Fruit fly (Drosophila melanogaster) whole organism, adult: ENCODE results near the gene Gos28.

Source experiments
- CG11617 ChIP-seq: fragments of 200-800 bp; sonication (Bioruptor generic); optimal IDR thresholded peaks from 2 replicates; lab custom pipeline; 2017; ENCODE audit warnings: mild to moderate bottlenecking, missing biosample characterization, missing genetic modification reagents, missing genetic modification characterization
- CG12768 ChIP-seq: fragments of 200-800 bp; sonication (Bioruptor generic); optimal IDR thresholded peaks from 2 replicates; lab custom pipeline; 2017; ENCODE audit warnings: missing biosample characterization, missing genetic modification characterization, mild to moderate bottlenecking, moderate library complexity, missing genetic modification reagents
- CG14711 ChIP-seq: fragments of 200-800 bp; sonication (Bioruptor generic); optimal IDR thresholded peaks from 2 replicates; lab custom pipeline; 2018; ENCODE audit warnings: missing biosample characterization, mild to moderate bottlenecking, missing genetic modification characterization, moderate library complexity
- CG1620 ChIP-seq: fragments of 200-800 bp; sonication (Bioruptor generic); optimal IDR thresholded peaks from 2 replicates; lab custom pipeline; 2016; ENCODE audit warnings: missing biosample characterization, missing genetic modification characterization
- CG33017 ChIP-seq: fragments of 200-800 bp; sonication (Bioruptor generic); optimal IDR thresholded peaks from 2 replicates; lab custom pipeline; 2018; ENCODE audit warnings: missing biosample characterization, mild to moderate bottlenecking, missing genetic modification characterization, moderate library complexity
- CG5204 ChIP-seq: fragments of 200-800 bp; sonication (Bioruptor generic); optimal IDR thresholded peaks from 2 replicates; lab custom pipeline; 2016; ENCODE audit warnings: missing biosample characterization, missing genetic modification characterization
- CG7045 ChIP-seq: fragments of 200-800 bp; sonication (Bioruptor generic); optimal IDR thresholded peaks from 2 replicates; lab custom pipeline; 2017; ENCODE audit warnings: missing biosample characterization, mild to moderate bottlenecking, missing genetic modification characterization
- CG7101 ChIP-seq: fragments of 200-800 bp; sonication (Bioruptor generic); optimal IDR thresholded peaks from 2 replicates; lab custom pipeline; 2018; ENCODE audit warnings: missing biosample characterization, mild to moderate bottlenecking, missing genetic modification characterization, moderate library complexity
- Clk ChIP-seq: fragments of 200-800 bp; sonication (Bioruptor generic); optimal IDR thresholded peaks from 2 replicates; lab custom pipeline; 2017; ENCODE audit warnings: missing biosample characterization, missing genetic modification characterization
- Crg-1 ChIP-seq: fragments of 200-800 bp; sonication (Bioruptor generic); optimal IDR thresholded peaks from 2 replicates; lab custom pipeline; 2016; ENCODE audit warnings: missing biosample characterization, missing genetic modification characterization
- Hr96 ChIP-seq: fragments of 200-800 bp; sonication (Bioruptor generic); optimal IDR thresholded peaks from 2 replicates; lab custom pipeline; 2016; ENCODE audit warnings: missing biosample characterization, missing genetic modification characterization
- Mnt ChIP-seq: fragments of 200-800 bp; sonication (Bioruptor generic); optimal IDR thresholded peaks from 2 replicates; lab custom pipeline; 2016; ENCODE audit warnings: missing biosample characterization, mild to moderate bottlenecking, missing genetic modification characterization
- bab1 ChIP-seq: fragments of 200-800 bp; sonication (Bioruptor generic); optimal IDR thresholded peaks from 3 replicates; lab custom pipeline; 2019; ENCODE audit warnings: missing biosample characterization, mild to moderate bottlenecking, missing genetic modification characterization, moderate library complexity
- cic ChIP-seq: fragments of 200-800 bp; sonication (Bioruptor generic); optimal IDR thresholded peaks from 2 replicates; lab custom pipeline; 2017; ENCODE audit warnings: missing biosample characterization, mild to moderate bottlenecking, missing genetic modification characterization, moderate library complexity
- cnc ChIP-seq, 2 experiments: fragments of >200 bp; optimal IDR thresholded peaks; 2 replicates each; lab custom pipeline; 2017
- kay ChIP-seq: fragments of 200-800 bp; sonication (Bioruptor generic); peaks from one replicate; lab custom pipeline; 2016; ENCODE audit warnings: missing biosample characterization, missing genetic modification characterization, borderline replicate concordance
- ovo ChIP-seq: fragments of 200-800 bp; sonication (Bioruptor generic); optimal IDR thresholded peaks from 2 replicates; lab custom pipeline; 2016; ENCODE audit warnings: missing biosample characterization, missing genetic modification characterization
- pad ChIP-seq: fragments of 200-800 bp; sonication (Bioruptor generic); optimal IDR thresholded peaks from 3 replicates; lab custom pipeline; 2017; ENCODE audit warnings: missing biosample characterization, missing genetic modification characterization, mild to moderate bottlenecking, moderate library complexity, missing genetic modification reagents
- tj ChIP-seq: fragments of 200-800 bp; sonication (Bioruptor generic); optimal IDR thresholded peaks from 3 replicates; lab custom pipeline; 2017; ENCODE audit warnings: missing biosample characterization, mild to moderate bottlenecking, missing genetic modification characterization, moderate library complexity
- toe ChIP-seq: fragments of 200-800 bp; sonication (Bioruptor generic); optimal IDR thresholded peaks from 2 replicates; lab custom pipeline; 2016; ENCODE audit warnings: missing biosample characterization, missing genetic modification characterization

Gos28 gene

dm6 chr3R:18663525-18663924, at the start of gene Gos28, which contains the start of gene Cpsf73:
Gene Gos28, plus strand, starts transcription at chr3R:18663738.
Gene Cpsf73, minus strand, starts transcription at chr3R:18663552.
- TF ChIP-seq tj (no peak), toe (GFP tag; lab: Kevin White, UChicago) (no peak), CG14711 (tag; lab: Kevin White, UChicago) (peak; percentile 37), CG7101 (tag; lab: Kevin White, UChicago) (peak; percentile 37), bab1 (peak; percentile 26), Mnt (GFP tag; lab: Kevin White, UChicago) (peak; percentile 5), Crg-1 (GFP tag; lab: Kevin White, UChicago) (peak; percentile 41), CG11617 (GFP tag; lab: Kevin White, UChicago) (peak; percentile 24)

dm6 chr3R:18616007-18616406, 47.5 kb upstream of the Gos28 start:
- no peak for TF ChIP-seq CG11617 (GFP tag; lab: Kevin White, UChicago)
- no peak for TF ChIP-seq pad
- no peak for TF ChIP-seq kay (GFP tag; lab: Kevin White, UChicago)
- TF ChIP-seq toe (GFP tag; lab: Kevin White, UChicago) = no peak
- no peak for TF ChIP-seq bab1
- no peak for TF ChIP-seq cic (GFP tag; lab: Kevin White, UChicago)
- TF ChIP-seq CG7045 (GFP tag; lab: Kevin White, UChicago) = no peak
- no peak for TF ChIP-seq CG14711 (tag; lab: Kevin White, UChicago)
- no peak for TF ChIP-seq Mnt (GFP tag; lab: Kevin White, UChicago)
- no peak for TF ChIP-seq tj
- no peak for TF ChIP-seq Crg-1 (GFP tag; lab: Kevin White, UChicago)
- TF ChIP-seq CG12768 (GFP tag; lab: Kevin White, UChicago) = no peak
- no peak for TF ChIP-seq cnc (optimal IDR thresholded peaks at IDR 0.05; lab: Kevin White, UChicago)
- no peak for TF ChIP-seq ovo

- TF ChIP-seq Clk (GFP tag; lab: Kevin White, UChicago) (no peak), CG11617 (GFP tag; lab: Kevin White, UChicago) (no peak), Hr96 (GFP tag; lab: Kevin White, UChicago) (no peak), bab1 (no peak), CG14711 (tag; lab: Kevin White, UChicago) (no peak), toe (GFP tag; lab: Kevin White, UChicago) (no peak), CG7045 (GFP tag; lab: Kevin White, UChicago) (no peak), pad (no peak), CG1620 (no peak), cnc (optimal IDR thresholded peaks at IDR 0.05; lab: Kevin White, UChicago) (no peak)
These were observed 46.1 kb upstream of the Gos28 start, which contains the start of gene CG7695 for dm6 chr3R:18617411-18617810. Gene CG7695, minus strand, starts transcription at chr3R:18617511.

dm6 chr3R:18619451-18619942, 44.0 kb upstream of the Gos28 start:
- TF ChIP-seq CG7101 (tag; lab: Kevin White, UChicago) (no peak), CG14711 (tag; lab: Kevin White, UChicago) (no peak), CG12768 (GFP tag; lab: Kevin White, UChicago) (no peak), CG5204 (no peak), toe (GFP tag; lab: Kevin White, UChicago) (no peak), bab1 (no peak), pad (no peak), cnc (optimal IDR thresholded peaks at IDR 0.05; lab: Kevin White, UChicago) (no peak), cic (GFP tag; lab: Kevin White, UChicago) (no peak), CG1620 (no peak), tj (no peak), ovo (no peak), CG11617 (GFP tag; lab: Kevin White, UChicago) (no peak), Clk (GFP tag; lab: Kevin White, UChicago) (no peak), kay (GFP tag; lab: Kevin White, UChicago) (no peak), Mnt (GFP tag; lab: Kevin White, UChicago) (no peak), Crg-1 (GFP tag; lab: Kevin White, UChicago) (no peak), CG33017 (tag; lab: Kevin White, UChicago) (no peak), Hr96 (GFP tag; lab: Kevin White, UChicago) (no peak), CG7045 (GFP tag; lab: Kevin White, UChicago) (no peak)

- TF ChIP-seq CG12768 (GFP tag; lab: Kevin White, UChicago) (no peak), ovo (no peak), Hr96 (GFP tag; lab: Kevin White, UChicago) (no peak), CG7045 (GFP tag; lab: Kevin White, UChicago) (no peak), Crg-1 (GFP tag; lab: Kevin White, UChicago) (no peak), cic (GFP tag; lab: Kevin White, UChicago) (no peak), toe (GFP tag; lab: Kevin White, UChicago) (no peak), pad (no peak), CG5204 (no peak), CG14711 (tag; lab: Kevin White, UChicago) (no peak), kay (GFP tag; lab: Kevin White, UChicago) (no peak), tj (no peak), cnc (optimal IDR thresholded peaks at IDR 0.05; lab: Kevin White, UChicago) (no peak), Mnt (GFP tag; lab: Kevin White, UChicago) (no peak)
These were observed 42.3 kb upstream of the Gos28 start, which contains the start of gene CG14304 for dm6 chr3R:18621230-18621629. Gene CG14304, minus strand, starts transcription at chr3R:18621327.

dm6 chr3R:18624541-18624940, 39.0 kb upstream of the Gos28 start:
- TF ChIP-seq CG1620 (no peak), CG7101 (tag; lab: Kevin White, UChicago) (no peak), ovo (no peak), cic (GFP tag; lab: Kevin White, UChicago) (no peak), CG33017 (tag; lab: Kevin White, UChicago) (no peak), CG12768 (GFP tag; lab: Kevin White, UChicago) (no peak), CG7045 (GFP tag; lab: Kevin White, UChicago) (no peak), pad (no peak), bab1 (no peak), kay (GFP tag; lab: Kevin White, UChicago) (no peak), cnc (optimal IDR thresholded peaks at IDR 0.05; lab: Kevin White, UChicago) (no peak), Clk (GFP tag; lab: Kevin White, UChicago) (no peak), Crg-1 (GFP tag; lab: Kevin White, UChicago) (no peak), toe (GFP tag; lab: Kevin White, UChicago) (no peak)
